Worm (Caenorhabditis elegans) whole organism, L1 larva: ENCODE data around the gene clec-52.

Experiments
- lir-3 ChIP-seq: sonication (generic microtip); optimal IDR thresholded peaks from 2 replicates; lab custom pipeline; 2016; ENCODE audit warnings: mild to moderate bottlenecking, missing genetic modification characterization, moderate library complexity, missing compliant biosample characterization; ENCODE audit not compliant: poor library complexity
- lsy-2 ChIP-seq, 2 experiments: fragments of 150-350 bp; optimal IDR thresholded peaks; 2 replicates each; lab custom pipeline; 2014; ENCODE audit warnings: missing biosample characterization in 2 of 2, missing genetic modification characterization in 2 of 2
- mdl-1 ChIP-seq, 2 experiments: fragments of 150-350 bp; optimal IDR thresholded peaks; 2 replicates each; lab custom pipeline; 2014 to 2017; ENCODE audit warnings: missing biosample characterization in 2 of 2, missing genetic modification characterization in 2 of 2, inconsistent platforms in 1 of 2
- nhr-28 ChIP-seq: fragments of 150-350 bp; optimal IDR thresholded peaks from 2 replicates; lab custom pipeline; 2014; ENCODE audit warnings: missing biosample characterization, missing genetic modification characterization
- zip-4 ChIP-seq: fragments of 200-800 bp; sonication (Bioruptor generic); optimal IDR thresholded peaks from 2 replicates; lab custom pipeline; 2018; ENCODE audit warnings: mild to moderate bottlenecking, missing genetic modification characterization, moderate library complexity, missing compliant biosample characterization

ce11 chrIV:8133536-8133935 is 35.0 kb downstream of the clec-52 start, which contains the start of gene sph-1:
- TF ChIP-seq lsy-2 (tag; optimal IDR thresholded peaks at IDR 0.05; lab: Kevin White, UChicago) (peak in 1 of 2 experiments; percentile 21), mdl-1 (tag; optimal IDR thresholded peaks at IDR 0.05; lab: Kevin White, UChicago) (peak in 1 of 2 experiments; percentile 13), nhr-28 (no peak), lir-3 (tag; lab: Kevin White, UChicago) (no peak), zip-4 (GFP tag; lab: Kevin White, UChicago) (no peak)
